Fruit fly (Drosophila melanogaster): ENCODE measurements around the gene Flo2.

Gene Flo2

dm6 chrX:14952097-14952844 is 113.1 kb downstream of the Flo2 start:
- TF ChIP-seq crol (GFP tag; IDR thresholded peaks at IDR 0.05) (peak; percentile 30; the same call in 1 of the 2 replicates), pros (GFP tag; optimal IDR thresholded peaks at IDR 0.05) (no peak), B-H1 (GFP tag; IDR thresholded peaks at IDR 0.05) (no peak), Asciz (GFP tag; optimal IDR thresholded peaks at IDR 0.05) (peak; percentile 49), CG11504 (tag; optimal IDR thresholded peaks at IDR 0.05) (peak; percentile 71), sr (GFP tag; IDR thresholded peaks at IDR 0.05) (0 out of 3 replicates have a peak, but pooled peaks have one; percentile 27), cad (GFP tag; optimal IDR thresholded peaks at IDR 0.05) (no peak), CG11695 (GFP tag; IDR thresholded peaks at IDR 0.05) (no peak), nerfin-1 (tag; optimal IDR thresholded peaks at IDR 0.05) (peak; percentile 11), Trl (optimal IDR thresholded peaks at IDR 0.05) (peak in 1 of 2 experiments; percentile 40), Trl (GFP tag; optimal IDR thresholded peaks at IDR 0.05) (peak; percentile 44), Bteb2 (GFP tag; optimal IDR thresholded peaks at IDR 0.05) (no peak), CG16779 (GFP tag; IDR thresholded peaks at IDR 0.05) (no peak), Lhr (GFP tag; optimal IDR thresholded peaks at IDR 0.05) (no peak), CG32772 (GFP tag; IDR thresholded peaks at IDR 0.05) (peak; percentile 57; the same call in 1 of the 2 replicates), B-H2 (GFP tag; optimal IDR thresholded peaks at IDR 0.05) (no peak), CG13775 (GFP tag; optimal IDR thresholded peaks at IDR 0.05) (peak; percentile 1), phol (tag; optimal IDR thresholded peaks at IDR 0.05) (peak; percentile 65), Oli (tag; optimal IDR thresholded peaks at IDR 0.05) (peak; percentile 57), Mad (GFP tag; optimal IDR thresholded peaks at IDR 0.05) (peak; percentile 2), CG14667 (GFP tag; IDR thresholded peaks at IDR 0.05) (peak; percentile 19; the same call in 1 of the 2 replicates), shn (GFP tag; optimal IDR thresholded peaks at IDR 0.05) (peak; percentile 18), da (GFP tag; optimal IDR thresholded peaks at IDR 0.05) (no peak), dmrt11E (tag; optimal IDR thresholded peaks at IDR 0.05) (peak; percentile 62), TFAM (GFP tag; optimal IDR thresholded peaks at IDR 0.05) (no peak), bsh (GFP tag; optimal IDR thresholded peaks at IDR 0.05) (peak; percentile 20 to 76), zfh1 (GFP tag; IDR thresholded peaks at IDR 0.05) (peak; percentile 67; the same call in 2 of the 3 replicates), Pdp1 (GFP tag; optimal IDR thresholded peaks at IDR 0.05) (peak in 1 of 2 experiments; percentile 69), CG4820 (GFP tag; optimal IDR thresholded peaks at IDR 0.05) (no peak), ken (GFP tag; IDR thresholded peaks at IDR 0.05) (peak; percentile 58; the same call in 1 of the 3 replicates), gce (GFP tag; IDR thresholded peaks at IDR 0.05) (peak; percentile 34; the same call in 1 of the 3 replicates), klu (GFP tag; IDR thresholded peaks at IDR 0.05) (0 out of 2 replicates have a peak, but pooled peaks have one; percentile 7), tgo (GFP tag; IDR thresholded peaks at IDR 0.05) (no peak; the same call in 2 of the 3 replicates), CG17385 (GFP tag; optimal IDR thresholded peaks at IDR 0.05) (peak; percentile 48), CG6254 (GFP tag; optimal IDR thresholded peaks at IDR 0.05) (peak; percentile 27), CG17361 (GFP tag; IDR thresholded peaks at IDR 0.05) (peak; percentile 80), Doc2 (GFP tag; IDR thresholded peaks at IDR 0.05) (no peak), NC2β (GFP tag; optimal IDR thresholded peaks at IDR 0.05) (peak; percentile 12), CG13424 (tag; optimal IDR thresholded peaks at IDR 0.05) (peak; percentile 60), dmrt99B (tag; optimal IDR thresholded peaks at IDR 0.05) (peak; percentile 66), CG17186 (GFP tag; optimal IDR thresholded peaks at IDR 0.05) (peak; percentile 21), CG2875 (GFP tag; optimal IDR thresholded peaks at IDR 0.05) (peak; percentile 66), sqz (GFP tag; optimal IDR thresholded peaks at IDR 0.05) (peak; percentile 33), prd (optimal IDR thresholded peaks at IDR 0.05) (no peak), prd (GFP tag; IDR thresholded peaks at IDR 0.05) (peak; percentile 60), Nf-YB (GFP tag; optimal IDR thresholded peaks at IDR 0.05) (peak; percentile 29), Eip74EF (GFP tag; optimal IDR thresholded peaks at IDR 0.05) (peak in 1 of 2 experiments; percentile 61), Ets65A (GFP tag) (no peak), CG11093 (GFP tag; IDR thresholded peaks at IDR 0.05) (no peak)
